Fruit fly (Drosophila melanogaster) whole organism, wandering third instar larva: ENCODE data around the gene mre11.
A peak's percentile ranks its signal among the peaks of the same experiment; 100 is the strongest.

Experiments
- Jra ChIP-seq: sonication (Bioruptor generic); optimal IDR thresholded peaks from 2 replicates; lab custom pipeline; 2016; ENCODE audit warnings: missing biosample characterization, missing genetic modification characterization
- Myc ChIP-seq: fragments of >200 bp; optimal IDR thresholded peaks from 2 replicates; lab custom pipeline; 2017
- Sp1 ChIP-seq: fragments of 200-800 bp; sonication (Bioruptor generic); optimal IDR thresholded peaks from 3 replicates; lab custom pipeline; 2019; ENCODE audit warnings: missing biosample characterization, mild to moderate bottlenecking, missing genetic modification characterization, moderate library complexity
- dl ChIP-seq, 2 experiments: fragments of 175-275, 200-275 bp in 1 of 2; fragments of 200-275 bp in 1 of 2; sonication (Bioruptor generic); optimal IDR thresholded peaks; lab custom pipeline; 2018; ENCODE audit warnings: mild to moderate bottlenecking in 2 of 2, missing biosample characterization in 2 of 2, missing genetic modification characterization in 2 of 2, moderate library complexity in 2 of 2; ENCODE audit not compliant: partially characterized antibody in 2 of 2, insufficient read depth in 1 of 2
- dmrt93B ChIP-seq: fragments of 200-800 bp; sonication (Bioruptor generic); optimal IDR thresholded peaks from 2 replicates; lab custom pipeline; 2018; ENCODE audit warnings: missing biosample characterization, mild to moderate bottlenecking, missing genetic modification characterization
- ey ChIP-seq: fragments of 200-800 bp; sonication (Bioruptor generic); optimal IDR thresholded peaks from 2 replicates; lab custom pipeline; 2016; ENCODE audit warnings: missing biosample characterization, missing genetic modification characterization
- h ChIP-seq: fragments of 200-800 bp; sonication (Bioruptor generic); optimal IDR thresholded peaks from 3 replicates; lab custom pipeline; 2016; ENCODE audit warnings: missing biosample characterization, mild to moderate bottlenecking, missing genetic modification characterization
- pan ChIP-seq: fragments of >200 bp; optimal IDR thresholded peaks from 2 replicates; lab custom pipeline; 2017
- rgr ChIP-seq: fragments of 200-800 bp; sonication (Bioruptor generic); optimal IDR thresholded peaks from 3 replicates; lab custom pipeline; 2016; ENCODE audit warnings: missing biosample characterization, mild to moderate bottlenecking, missing genetic modification characterization

DNA sequence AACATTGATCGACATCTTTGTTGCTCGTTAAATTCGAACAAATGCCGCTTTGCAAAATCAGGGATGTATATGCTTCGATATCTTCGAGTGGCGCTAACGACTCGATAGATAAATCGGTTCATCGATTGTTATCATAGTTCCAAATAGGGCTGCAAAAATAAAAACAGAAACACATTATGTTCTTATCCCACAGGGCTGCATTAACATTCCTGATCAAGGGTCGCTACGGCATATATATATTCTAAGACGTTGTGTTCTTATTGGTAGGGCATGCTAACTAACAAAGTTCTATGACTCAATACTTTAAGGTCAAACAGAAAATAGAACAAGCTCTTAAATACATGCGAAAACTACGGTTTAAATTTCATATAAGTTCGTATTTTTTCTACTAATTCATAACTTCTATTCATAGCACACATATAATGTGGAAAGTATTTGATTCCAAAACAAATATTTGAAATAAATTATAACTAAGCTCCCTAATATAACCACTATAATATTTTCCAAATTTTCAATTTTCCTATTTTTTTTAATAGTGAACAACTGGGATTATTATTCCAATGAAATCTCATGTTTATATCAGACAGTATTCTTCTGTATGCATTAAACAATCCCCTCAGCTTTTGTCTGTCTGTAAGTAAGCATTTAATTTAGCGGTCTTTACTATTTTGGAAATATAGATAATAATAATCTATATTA, 12.8 kb upstream of the mre11 start, which contains the start of gene cmet:
- no peak for TF ChIP-seq Sp1 (GFP tag; lab: Kevin White, UChicago)
- no peak for TF ChIP-seq Jra
- TF ChIP-seq dl (GFP tag; optimal IDR thresholded peaks at IDR 0.05; lab: Kevin White, UChicago; ENCODE audit: insufficient read depth in 1 of 2, partially characterized antibody in 2 of 2) = no peak
- no peak for TF ChIP-seq rgr (GFP tag; lab: Kevin White, UChicago)
- no peak for TF ChIP-seq Myc (lab: Kevin White, UChicago)
- TF ChIP-seq pan (lab: Kevin White, UChicago) = no peak
- peak; percentile 35 for TF ChIP-seq ey (GFP tag; lab: Kevin White, UChicago)
- TF ChIP-seq dmrt93B = peak; percentile 3
- TF ChIP-seq h (GFP tag; lab: Kevin White, UChicago) = peak; percentile 28
